Worm (Caenorhabditis elegans) whole organism, mixed stage, embryonic: Measurements from ENCODE around the gene sup-26.

Experiments
- M03D4.4 ChIP-seq: sonication (generic microtip); optimal IDR thresholded peaks from 2 replicates; lab custom pipeline; 2017; ENCODE audit warnings: mild to moderate bottlenecking, missing genetic modification characterization, missing compliant biosample characterization
- bed-3 ChIP-seq: fragments of 200-800 bp; sonication (Bioruptor generic); optimal IDR thresholded peaks from 3 replicates; lab custom pipeline; 2018; ENCODE audit warnings: mild to moderate bottlenecking, missing genetic modification characterization, moderate library complexity, missing compliant biosample characterization
- blmp-1 ChIP-seq: fragments of 150-350 bp; optimal IDR thresholded peaks from 2 replicates; lab custom pipeline; 2014; ENCODE audit warnings: missing biosample characterization, missing genetic modification characterization
- ceh-39 ChIP-seq: fragments of 150-350 bp; optimal IDR thresholded peaks from 2 replicates; lab custom pipeline; 2014; ENCODE audit warnings: missing biosample characterization, missing genetic modification characterization
- ceh-83 ChIP-seq: fragments of 200-800 bp; sonication (Bioruptor generic); optimal IDR thresholded peaks from 2 replicates; lab custom pipeline; 2018; ENCODE audit warnings: mild to moderate bottlenecking, missing genetic modification characterization, missing compliant biosample characterization
- cnd-1 ChIP-seq: fragments of 200-800 bp; sonication (Bioruptor generic); optimal IDR thresholded peaks from 2 replicates; lab custom pipeline; 2018; ENCODE audit warnings: mild to moderate bottlenecking, missing genetic modification characterization, missing compliant biosample characterization
- drap-1 ChIP-seq: fragments of 200-800 bp; sonication (Bioruptor generic); optimal IDR thresholded peaks from 3 replicates; lab custom pipeline; 2018; ENCODE audit warnings: mild to moderate bottlenecking, missing genetic modification characterization, missing compliant biosample characterization
- elt-3 ChIP-seq: fragments of 150-350 bp; optimal IDR thresholded peaks from 2 replicates; lab custom pipeline; 2014; ENCODE audit warnings: missing biosample characterization, missing genetic modification characterization
- flh-1 ChIP-seq: fragments of 200-800 bp; sonication (Bioruptor generic); optimal IDR thresholded peaks from 2 replicates; lab custom pipeline; 2018; ENCODE audit warnings: mild to moderate bottlenecking, missing genetic modification characterization, moderate library complexity, missing compliant biosample characterization
- ham-2 ChIP-seq: fragments of 200-800 bp; sonication (Bioruptor generic); optimal IDR thresholded peaks from 2 replicates; lab custom pipeline; 2018; ENCODE audit warnings: mild to moderate bottlenecking, missing genetic modification characterization, missing compliant biosample characterization
- lin-13 ChIP-seq: fragments of 150-350 bp; optimal IDR thresholded peaks from 2 replicates; lab custom pipeline; 2014; ENCODE audit warnings: missing biosample characterization, missing genetic modification characterization
- lsy-2 ChIP-seq: fragments of 150-350 bp; optimal IDR thresholded peaks from 2 replicates; lab custom pipeline; 2014; ENCODE audit warnings: missing biosample characterization, missing genetic modification characterization
- mls-2 ChIP-seq: sonication (generic microtip); optimal IDR thresholded peaks from 2 replicates; lab custom pipeline; 2016; ENCODE audit warnings: mild to moderate bottlenecking, missing genetic modification characterization, moderate library complexity, missing compliant biosample characterization
- nhr-12 ChIP-seq: fragments of 150-350 bp; optimal IDR thresholded peaks from 2 replicates; lab custom pipeline; 2014; ENCODE audit warnings: missing biosample characterization, missing genetic modification characterization
- nhr-237 ChIP-seq: fragments of 150-350 bp; optimal IDR thresholded peaks from 2 replicates; lab custom pipeline; 2014; ENCODE audit warnings: missing biosample characterization, missing genetic modification characterization
- nhr-76 ChIP-seq: sonication (generic microtip); optimal IDR thresholded peaks from 2 replicates; lab custom pipeline; 2017; ENCODE audit warnings: missing biosample characterization, missing genetic modification characterization
- sem-2 ChIP-seq: fragments of 200-800 bp; sonication (Bioruptor generic); optimal IDR thresholded peaks from 2 replicates; lab custom pipeline; 2018; ENCODE audit warnings: mild to moderate bottlenecking, missing genetic modification characterization, missing compliant biosample characterization
- sptf-1 ChIP-seq: sonication (generic microtip); optimal IDR thresholded peaks from 2 replicates; lab custom pipeline; 2017; ENCODE audit warnings: mild to moderate bottlenecking, missing genetic modification characterization, moderate library complexity, missing compliant biosample characterization
- tbx-8 ChIP-seq: fragments of 200-800 bp; sonication (Bioruptor generic); optimal IDR thresholded peaks from 2 replicates; lab custom pipeline; 2018; ENCODE audit warnings: mild to moderate bottlenecking, missing genetic modification characterization, moderate library complexity, missing compliant biosample characterization
- unc-120 ChIP-seq: sonication (generic microtip); optimal IDR thresholded peaks from 2 replicates; lab custom pipeline; 2017; ENCODE audit warnings: missing genetic modification characterization, missing compliant biosample characterization; ENCODE audit not compliant: poor library complexity, severe bottlenecking
- ztf-11 ChIP-seq: fragments of 150-350 bp; optimal IDR thresholded peaks from 2 replicates; lab custom pipeline; 2014; ENCODE audit warnings: missing biosample characterization, missing genetic modification characterization

sup-26 gene

DNA sequence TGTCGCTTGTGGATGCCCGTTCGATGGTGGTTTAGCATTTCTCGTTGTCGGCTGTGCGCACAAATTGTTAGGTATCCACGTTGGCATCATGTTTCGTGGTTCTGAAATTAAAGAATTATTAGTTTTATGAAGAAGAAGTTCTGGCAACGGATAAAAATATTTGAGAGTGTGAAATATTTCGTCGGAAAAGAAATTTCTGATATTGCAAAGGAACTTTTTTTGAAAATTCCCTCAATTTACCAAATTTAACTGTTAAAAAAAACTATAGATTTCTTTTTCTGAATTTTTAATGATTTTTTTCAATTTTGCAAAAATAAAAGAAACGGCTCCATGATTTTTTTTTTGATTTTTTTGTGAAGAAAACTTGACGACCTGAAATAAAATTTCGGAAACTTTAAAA lies 52.0 kb downstream of the sup-26 start, which contains the start of gene mpk-1:
Gene mpk-1 (minus strand): TSS at position 101 of the 400 bp plus-strand sequence.
- TF ChIP-seq ceh-83 (GFP tag; lab: Kevin White, UChicago) (no peak), nhr-76 (tag; lab: Kevin White, UChicago) (no peak), sptf-1 (tag; lab: Kevin White, UChicago) (no peak), ham-2 (GFP tag; lab: Kevin White, UChicago) (no peak), bed-3 (GFP tag; lab: Kevin White, UChicago) (no peak), mls-2 (tag; lab: Kevin White, UChicago) (no peak), elt-3 (tag; lab: Kevin White, UChicago) (no peak), ceh-39 (tag; lab: Kevin White, UChicago) (no peak), unc-120 (tag; lab: Kevin White, UChicago) (no peak), M03D4.4 (no peak)

DNA sequence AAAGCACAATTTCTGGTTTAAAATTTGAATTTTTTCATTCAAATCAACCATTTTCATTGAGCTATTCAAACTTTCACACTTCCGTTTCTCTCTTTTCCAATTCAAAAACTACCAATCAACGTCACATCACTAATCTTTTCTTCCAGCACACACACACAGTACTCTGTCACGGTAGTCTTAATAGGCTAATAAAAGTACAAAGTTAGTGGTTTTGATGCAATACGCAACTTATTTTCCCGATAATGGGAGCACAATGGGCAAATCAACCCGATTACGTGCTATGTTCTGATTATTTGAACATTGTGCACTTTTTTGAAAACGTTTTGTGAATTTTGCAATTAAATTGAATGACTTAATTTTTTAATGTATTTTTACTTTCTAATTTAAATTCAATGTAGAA lies 52.7 kb downstream of the sup-26 start:
- TF ChIP-seq nhr-237 (no peak), blmp-1 (tag; lab: Kevin White, UChicago) (no peak), cnd-1 (tag; lab: Kevin White, UChicago) (no peak), ztf-11 (no peak), sem-2 (no peak), lsy-2 (no peak), nhr-76 (tag; lab: Kevin White, UChicago) (no peak), flh-1 (GFP tag; lab: Kevin White, UChicago) (no peak), bed-3 (GFP tag; lab: Kevin White, UChicago) (no peak), tbx-8 (GFP tag; lab: Kevin White, UChicago) (no peak), drap-1 (GFP tag; lab: Kevin White, UChicago) (no peak), M03D4.4 (no peak), elt-3 (tag; lab: Kevin White, UChicago) (no peak), nhr-12 (no peak), unc-120 (tag; lab: Kevin White, UChicago) (no peak), lin-13 (tag; lab: Kevin White, UChicago) (no peak)
